Worm (Caenorhabditis elegans) whole organism, L3 larva: ENCODE measurements around the gene Y77E11A.16.

ENCODE experiments used
- R02D3.7 ChIP-seq: fragments of 150-350 bp; optimal IDR thresholded peaks from 2 replicates; lab custom pipeline; 2014; ENCODE audit warnings: missing biosample characterization, missing genetic modification characterization
- ceh-28 ChIP-seq: fragments of 150-350 bp; optimal IDR thresholded peaks from 2 replicates; lab custom pipeline; 2014; ENCODE audit warnings: missing biosample characterization, missing genetic modification reagents, missing genetic modification characterization
- egl-5 ChIP-seq: fragments of 150-350 bp; optimal IDR thresholded peaks from 2 replicates; lab custom pipeline; 2017; ENCODE audit warnings: missing biosample characterization, missing genetic modification reagents, missing genetic modification characterization, inconsistent platforms
- nfya-1 ChIP-seq: sonication (generic microtip); optimal IDR thresholded peaks from 2 replicates; lab custom pipeline; 2017; ENCODE audit warnings: missing genetic modification characterization, mild to moderate bottlenecking, missing compliant biosample characterization, antibody characterized with exemption, moderate library complexity; ENCODE audit not compliant: insufficient read depth
- nhr-25 ChIP-seq: sonication (generic microtip); optimal IDR thresholded peaks from 2 replicates; lab custom pipeline; 2017; ENCODE audit warnings: missing biosample characterization, missing genetic modification characterization
- nhr-28 ChIP-seq: fragments of 150-350 bp; optimal IDR thresholded peaks from 2 replicates; lab custom pipeline; 2014; ENCODE audit warnings: missing biosample characterization, missing genetic modification characterization
- nhr-76 ChIP-seq: fragments of 150-350 bp; sonication (generic microtip); optimal IDR thresholded peaks from 5 replicates; lab custom pipeline; 2014; ENCODE audit warnings: missing biosample characterization, missing genetic modification characterization
- unc-62 ChIP-seq: fragments of 150-350 bp; sonication (generic microtip); optimal IDR thresholded peaks from 4 replicates; lab custom pipeline; 2014; ENCODE audit warnings: missing biosample characterization, missing genetic modification reagents, missing genetic modification characterization
- ztf-4 ChIP-seq: fragments of 150-350 bp; optimal IDR thresholded peaks from 2 replicates; lab custom pipeline; 2014; ENCODE audit warnings: missing biosample characterization, missing genetic modification characterization

ce11 chrIV:1472145-1472544 is 13.1 kb upstream of the Y77E11A.16 start:
- TF ChIP-seq nhr-28 (no peak), unc-62 (no peak), ceh-28 (tag; lab: Kevin White, UChicago) (no peak), nfya-1 (no peak), ztf-4 (tag; lab: Kevin White, UChicago) (no peak), nhr-25 (tag; lab: Kevin White, UChicago) (no peak), R02D3.7 (tag; lab: Kevin White, UChicago) (no peak), egl-5 (tag; lab: Kevin White, UChicago) (no peak), nhr-76 (tag; lab: Kevin White, UChicago) (no peak)
